Worm (Caenorhabditis elegans) whole organism, L3 larva: ENCODE data around the gene F33G12.3.
A peak's percentile ranks its signal among the peaks of the same experiment; 100 is the strongest.

Experiments
- R02D3.7 ChIP-seq: fragments of 150-350 bp; optimal IDR thresholded peaks from 2 replicates; lab custom pipeline; 2014; ENCODE audit warnings: missing biosample characterization, missing genetic modification characterization
- ZK546.5 ChIP-seq: sonication (generic microtip); optimal IDR thresholded peaks from 2 replicates; lab custom pipeline; 2017; ENCODE audit warnings: missing biosample characterization, missing genetic modification characterization
- aly-2 ChIP-seq: fragments of 150-350 bp; optimal IDR thresholded peaks from 2 replicates; lab custom pipeline; 2014; ENCODE audit warnings: missing biosample characterization, missing genetic modification characterization
- ama-1 ChIP-seq: fragments of 150-350 bp; optimal IDR thresholded peaks from 2 replicates; lab custom pipeline; 2018
- ceh-16 ChIP-seq: sonication (generic microtip); optimal IDR thresholded peaks from 2 replicates; lab custom pipeline; 2017; ENCODE audit warnings: missing biosample characterization, missing genetic modification characterization
- ceh-28 ChIP-seq: fragments of 150-350 bp; optimal IDR thresholded peaks from 2 replicates; lab custom pipeline; 2014; ENCODE audit warnings: missing biosample characterization, missing genetic modification reagents, missing genetic modification characterization
- ceh-82 ChIP-seq: fragments of 150-350 bp; optimal IDR thresholded peaks from 2 replicates; lab custom pipeline; 2014; ENCODE audit warnings: missing biosample characterization, missing genetic modification characterization
- ceh-9 ChIP-seq: sonication (generic microtip); optimal IDR thresholded peaks from 2 replicates; lab custom pipeline; 2018; ENCODE audit warnings: missing biosample characterization, missing genetic modification characterization
- daf-12 ChIP-seq: fragments of 150-350 bp; optimal IDR thresholded peaks from 2 replicates; lab custom pipeline; 2014; ENCODE audit warnings: missing biosample characterization, missing genetic modification reagents, missing genetic modification characterization
- egl-5 ChIP-seq: fragments of 150-350 bp; optimal IDR thresholded peaks from 2 replicates; lab custom pipeline; 2017; ENCODE audit warnings: missing biosample characterization, missing genetic modification reagents, missing genetic modification characterization, inconsistent platforms
- elt-1 ChIP-seq: fragments of 150-350 bp; optimal IDR thresholded peaks from 2 replicates; lab custom pipeline; 2014; ENCODE audit warnings: missing biosample characterization, missing genetic modification characterization
- elt-2 ChIP-seq: sonication (generic microtip); optimal IDR thresholded peaks from 2 replicates; lab custom pipeline; 2016; ENCODE audit warnings: missing genetic modification reagents, mild to moderate bottlenecking, missing genetic modification characterization, missing compliant biosample characterization
- elt-3 ChIP-seq, 3 experiments: fragments of 150-350 bp in 1 of 3; sonication (generic microtip) in 2 of 3; optimal IDR thresholded peaks; 2 replicates in 2 of 3; 4 replicates in 1 of 3; lab custom pipeline; 2014 to 2017; ENCODE audit warnings: missing biosample characterization in 3 of 3, missing genetic modification characterization in 3 of 3
- eor-1 ChIP-seq, 2 experiments: fragments of 150-350 bp; optimal IDR thresholded peaks; 2 replicates each; lab custom pipeline; 2014 to 2018; ENCODE audit warnings: missing biosample characterization in 2 of 2, missing genetic modification characterization in 2 of 2
- fkh-10 ChIP-seq: sonication (generic microtip); optimal IDR thresholded peaks from 2 replicates; lab custom pipeline; 2017; ENCODE audit warnings: missing biosample characterization, missing genetic modification reagents, missing genetic modification characterization
- fkh-2 ChIP-seq: fragments of 150-350 bp; optimal IDR thresholded peaks from 2 replicates; lab custom pipeline; 2014; ENCODE audit warnings: missing biosample characterization, missing genetic modification reagents, missing genetic modification characterization
- fos-1 ChIP-seq: fragments of 150-350 bp; optimal IDR thresholded peaks from 2 replicates; lab custom pipeline; 2014; ENCODE audit warnings: missing biosample characterization, missing genetic modification characterization
- hmg-11 ChIP-seq: sonication (generic microtip); optimal IDR thresholded peaks from 2 replicates; lab custom pipeline; 2016; ENCODE audit warnings: missing genetic modification characterization, missing compliant biosample characterization
- jun-1 ChIP-seq: fragments of 150-350 bp; optimal IDR thresholded peaks from 2 replicates; lab custom pipeline; 2014; ENCODE audit warnings: missing biosample characterization, missing genetic modification reagents, missing genetic modification characterization
- lin-15B ChIP-seq: fragments of 150-350 bp; optimal IDR thresholded peaks from 2 replicates; lab custom pipeline; 2014; ENCODE audit warnings: missing biosample characterization, missing genetic modification characterization
- lin-39 ChIP-seq: fragments of 150-350 bp; optimal IDR thresholded peaks from 2 replicates; lab custom pipeline; 2018; ENCODE audit warnings: missing biosample characterization, missing genetic modification reagents, missing genetic modification characterization
- lsy-12 ChIP-seq: sonication (generic microtip); optimal IDR thresholded peaks from 2 replicates; lab custom pipeline; 2016; ENCODE audit warnings: mild to moderate bottlenecking, missing genetic modification characterization, missing compliant biosample characterization
- mdl-1 ChIP-seq: fragments of 150-350 bp; optimal IDR thresholded peaks from 2 replicates; lab custom pipeline; 2014; ENCODE audit warnings: missing biosample characterization, missing genetic modification characterization
- mml-1 ChIP-seq: fragments of 150-350 bp; sonication (generic microtip); optimal IDR thresholded peaks from 3 replicates; lab custom pipeline; 2014; ENCODE audit warnings: missing biosample characterization, missing genetic modification characterization
- nfya-1 ChIP-seq: sonication (generic microtip); optimal IDR thresholded peaks from 2 replicates; lab custom pipeline; 2017; ENCODE audit warnings: missing genetic modification characterization, mild to moderate bottlenecking, missing compliant biosample characterization, antibody characterized with exemption, moderate library complexity; ENCODE audit not compliant: insufficient read depth
- nhr-11 ChIP-seq: fragments of 150-350 bp; optimal IDR thresholded peaks from 2 replicates; lab custom pipeline; 2014; ENCODE audit warnings: missing biosample characterization, missing genetic modification characterization
- nhr-12 ChIP-seq: fragments of 150-350 bp; optimal IDR thresholded peaks from 2 replicates; lab custom pipeline; 2014; ENCODE audit warnings: missing biosample characterization, missing genetic modification characterization
- nhr-23 ChIP-seq: fragments of 150-350 bp; optimal IDR thresholded peaks from 2 replicates; lab custom pipeline; 2014; ENCODE audit warnings: missing biosample characterization, missing genetic modification reagents, missing genetic modification characterization
- nhr-237 ChIP-seq: fragments of 150-350 bp; optimal IDR thresholded peaks from 2 replicates; lab custom pipeline; 2014; ENCODE audit warnings: missing biosample characterization, missing genetic modification characterization
- nhr-25 ChIP-seq: sonication (generic microtip); optimal IDR thresholded peaks from 2 replicates; lab custom pipeline; 2017; ENCODE audit warnings: missing biosample characterization, missing genetic modification characterization
- nhr-28 ChIP-seq: fragments of 150-350 bp; optimal IDR thresholded peaks from 2 replicates; lab custom pipeline; 2014; ENCODE audit warnings: missing biosample characterization, missing genetic modification characterization
- nhr-43 ChIP-seq: sonication (generic microtip); optimal IDR thresholded peaks from 2 replicates; lab custom pipeline; 2016; ENCODE audit warnings: mild to moderate bottlenecking, missing genetic modification characterization, missing compliant biosample characterization; ENCODE audit not compliant: poor library complexity, severe bottlenecking
- nhr-67 ChIP-seq: fragments of 150-350 bp; optimal IDR thresholded peaks from 2 replicates; lab custom pipeline; 2014; ENCODE audit warnings: missing biosample characterization, missing genetic modification characterization
- nhr-76 ChIP-seq: fragments of 150-350 bp; sonication (generic microtip); optimal IDR thresholded peaks from 5 replicates; lab custom pipeline; 2014; ENCODE audit warnings: missing biosample characterization, missing genetic modification characterization
- nhr-77 ChIP-seq: fragments of 150-350 bp; optimal IDR thresholded peaks from 2 replicates; lab custom pipeline; 2014; ENCODE audit warnings: missing biosample characterization, missing genetic modification characterization
- pha-4 ChIP-seq: fragments of 150-350 bp; optimal IDR thresholded peaks from 2 replicates; lab custom pipeline; 2014; ENCODE audit warnings: missing biosample characterization, missing genetic modification reagents, missing genetic modification characterization
- pqm-1 ChIP-seq: fragments of 150-350 bp; optimal IDR thresholded peaks from 2 replicates; lab custom pipeline; 2017; ENCODE audit warnings: missing biosample characterization, missing genetic modification characterization, inconsistent platforms
- sea-2 ChIP-seq: fragments of 150-350 bp; sonication (generic microtip); optimal IDR thresholded peaks from 4 replicates; lab custom pipeline; 2014; ENCODE audit warnings: missing biosample characterization, missing genetic modification reagents, missing genetic modification characterization
- skn-1 ChIP-seq: fragments of 150-350 bp; optimal IDR thresholded peaks from 2 replicates; lab custom pipeline; 2014; ENCODE audit warnings: missing biosample characterization, missing genetic modification characterization
- snpc-4 ChIP-seq: fragments of 150-350 bp; optimal IDR thresholded peaks from 2 replicates; lab custom pipeline; 2014; ENCODE audit warnings: missing biosample characterization, missing genetic modification characterization
- tbx-2 ChIP-seq: sonication (generic microtip); optimal IDR thresholded peaks from 2 replicates; lab custom pipeline; 2016; ENCODE audit warnings: mild to moderate bottlenecking, missing genetic modification characterization, missing compliant biosample characterization
- unc-39 ChIP-seq: sonication (generic microtip); optimal IDR thresholded peaks from 4 replicates; lab custom pipeline; 2017; ENCODE audit warnings: missing biosample characterization, missing genetic modification characterization
- zag-1 ChIP-seq: fragments of 150-350 bp; optimal IDR thresholded peaks from 2 replicates; lab custom pipeline; 2014; ENCODE audit warnings: missing biosample characterization, missing genetic modification characterization
- ztf-11 ChIP-seq: fragments of 150-350 bp; optimal IDR thresholded peaks from 2 replicates; lab custom pipeline; 2014; ENCODE audit warnings: missing biosample characterization, missing genetic modification characterization
- ztf-4 ChIP-seq: fragments of 150-350 bp; optimal IDR thresholded peaks from 2 replicates; lab custom pipeline; 2014; ENCODE audit warnings: missing biosample characterization, missing genetic modification characterization

Gene F33G12.3

ce11 chrII:5069525-5069924, 35.7 kb upstream of the F33G12.3 start, which contains the start of gene idpb-2:
idpb-2 (minus strand) TSS chrII:5069625.
- TF ChIP-seq skn-1 (tag; lab: Kevin White, UChicago) (no peak), nhr-12 (tag; lab: Kevin White, UChicago) (no peak), aly-2 (no peak), hmg-11 (no peak), ama-1 (lab: Kevin White, UChicago) (no peak), unc-39 (tag; lab: Kevin White, UChicago) (no peak), ZK546.5 (no peak)

ce11 chrII:5067927-5068326, 34.1 kb upstream of the F33G12.3 start, which contains the start of gene C27A2.8:
C27A2.8 (minus strand) TSS chrII:5068043.
- no peak for TF ChIP-seq ztf-11 (tag; lab: Kevin White, UChicago)
- no peak for TF ChIP-seq nhr-67
- no peak for TF ChIP-seq nhr-76 (tag; lab: Kevin White, UChicago)
- TF ChIP-seq unc-39 (tag; lab: Kevin White, UChicago), result no peak
- TF ChIP-seq fkh-2, result no peak
- no peak for TF ChIP-seq ceh-16 (tag; lab: Kevin White, UChicago)
- TF ChIP-seq ceh-28 (tag; lab: Kevin White, UChicago), result no peak

ce11 chrII:5066967-5067366, 33.1 kb upstream of the F33G12.3 start:
- TF ChIP-seq unc-39 (tag; lab: Kevin White, UChicago) (no peak), nhr-11 (tag; lab: Kevin White, UChicago) (no peak), pqm-1 (tag; lab: Kevin White, UChicago) (no peak), nhr-28 (tag; lab: Kevin White, UChicago) (no peak), egl-5 (tag; lab: Kevin White, UChicago) (no peak), aly-2 (no peak), fos-1 (tag; lab: Kevin White, UChicago) (no peak), hmg-11 (no peak), sea-2 (GFP tag; lab: Kevin White, UChicago) (no peak)

- TF ChIP-seq nhr-237 (tag; lab: Kevin White, UChicago) (no peak), mml-1 (tag; lab: Kevin White, UChicago) (no peak), nhr-43 (tag; lab: Kevin White, UChicago) (peak; percentile 51), nhr-23 (tag; lab: Kevin White, UChicago) (peak; percentile 80), nfya-1 (tag; lab: Kevin White, UChicago) (peak; percentile 81), nhr-67 (no peak), ceh-82 (tag; lab: Kevin White, UChicago) (no peak), nhr-11 (tag; lab: Kevin White, UChicago) (no peak), pqm-1 (tag; lab: Kevin White, UChicago) (peak; percentile 36), ZK546.5 (no peak), aly-2 (no peak), ceh-9 (no peak), lin-15B (tag; lab: Kevin White, UChicago) (peak; percentile 90), sea-2 (GFP tag; lab: Kevin White, UChicago) (no peak), egl-5 (tag; lab: Kevin White, UChicago) (peak; percentile 74), fkh-10 (peak; percentile 13), pha-4 (tag; lab: Kevin White, UChicago) (no peak), elt-1 (tag; lab: Kevin White, UChicago) (no peak), mdl-1 (tag; lab: Kevin White, UChicago) (no peak), daf-12 (tag; lab: Kevin White, UChicago) (no peak), nhr-77 (tag; lab: Kevin White, UChicago) (no peak), eor-1 (tag; optimal IDR thresholded peaks at IDR 0.05; lab: Kevin White, UChicago) (no peak), fos-1 (tag; lab: Kevin White, UChicago) (no peak), fkh-2 (no peak), nhr-28 (tag; lab: Kevin White, UChicago) (no peak), lin-39 (peak; percentile 16), jun-1 (peak; percentile 2), elt-3 (tag; optimal IDR thresholded peaks at IDR 0.05; lab: Kevin White, UChicago) (no peak), zag-1 (tag; lab: Kevin White, UChicago) (no peak), elt-2 (no peak), tbx-2 (no peak), unc-39 (tag; lab: Kevin White, UChicago) (no peak), snpc-4 (tag; lab: Kevin White, UChicago) (peak; percentile 86), ztf-4 (tag; lab: Kevin White, UChicago) (no peak), R02D3.7 (tag; lab: Kevin White, UChicago) (peak; percentile 23), nhr-25 (tag; lab: Kevin White, UChicago) (no peak), hmg-11 (no peak), lsy-12 (tag; lab: Kevin White, UChicago) (no peak), skn-1 (tag; lab: Kevin White, UChicago) (peak; percentile 57)
Observed at ce11 chrII:5061794-5062368, 28.0 kb upstream of the F33G12.3 start, which contains the start of gene smc-5. smc-5 (plus strand) TSS chrII:5062125.
